Worm (Caenorhabditis elegans) whole organism, L1 larva: ENCODE measurements around the gene cyp-13A4.
A peak's percentile ranks its signal among the peaks of the same experiment; 100 is the strongest.

Source experiments
- C16A3.4 ChIP-seq: fragments of 150-350 bp; optimal IDR thresholded peaks from 2 replicates; lab custom pipeline; 2014; ENCODE audit warnings: missing biosample characterization, missing genetic modification characterization
- C34B4.2 ChIP-seq: sonication (generic microtip); optimal IDR thresholded peaks from 2 replicates; lab custom pipeline; 2017; ENCODE audit warnings: mild to moderate bottlenecking, missing genetic modification characterization, missing compliant biosample characterization
- Y116A8C.19 ChIP-seq: sonication (generic microtip); optimal IDR thresholded peaks from 2 replicates; lab custom pipeline; 2016; ENCODE audit warnings: missing compliant biosample characterization, missing genetic modification characterization, borderline replicate concordance
- aha-1 ChIP-seq: fragments of 150-350 bp; optimal IDR thresholded peaks from 2 replicates; lab custom pipeline; 2014; ENCODE audit warnings: missing biosample characterization, missing genetic modification characterization
- aly-2 ChIP-seq: fragments of 150-350 bp; optimal IDR thresholded peaks from 2 replicates; lab custom pipeline; 2014; ENCODE audit warnings: missing biosample characterization, missing genetic modification characterization
- ceh-8 ChIP-seq: fragments of 200-800 bp; sonication (Bioruptor generic); optimal IDR thresholded peaks from 2 replicates; lab custom pipeline; 2018; ENCODE audit warnings: mild to moderate bottlenecking, missing genetic modification characterization, moderate library complexity, missing compliant biosample characterization
- ceh-90 ChIP-seq: sonication (generic microtip); optimal IDR thresholded peaks from 2 replicates; lab custom pipeline; 2016; ENCODE audit warnings: missing genetic modification characterization, missing compliant biosample characterization
- dpl-1 ChIP-seq, 3 experiments: fragments of 150-350 bp in 2 of 3; sonication (generic microtip) in 1 of 3; optimal IDR thresholded peaks; 2 replicates each; lab custom pipeline; 2014 to 2017; ENCODE audit warnings: missing biosample characterization in 3 of 3, missing genetic modification characterization in 3 of 3, missing genetic modification reagents in 3 of 3
- dsc-1 ChIP-seq: sonication (generic microtip); optimal IDR thresholded peaks from 2 replicates; lab custom pipeline; 2016; ENCODE audit warnings: mild to moderate bottlenecking, missing genetic modification characterization, missing compliant biosample characterization
- efl-1 ChIP-seq, 4 experiments: fragments of 150-350 bp; optimal IDR thresholded peaks in 3 of 4; peaks in 1 of 4; 1 replicate in 1 of 4; 2 replicates in 3 of 4; lab custom pipeline; 2014; ENCODE audit warnings: missing biosample characterization in 2 of 4, missing genetic modification characterization in 2 of 4, missing genetic modification reagents in 2 of 4
- egl-27 ChIP-seq, 2 experiments: fragments of 150-350 bp in 1 of 2; sonication (generic microtip); optimal IDR thresholded peaks; 3 replicates each; lab custom pipeline; 2017 to 2018; ENCODE audit warnings: missing biosample characterization in 2 of 2, missing genetic modification characterization in 2 of 2, missing genetic modification reagents in 2 of 2
- elt-2 ChIP-seq: sonication (generic microtip); optimal IDR thresholded peaks from 2 replicates; lab custom pipeline; 2016; ENCODE audit warnings: missing genetic modification characterization, mild to moderate bottlenecking, inconsistent platforms, missing compliant biosample characterization, missing genetic modification reagents
- fkh-10 ChIP-seq: sonication (generic microtip); optimal IDR thresholded peaks from 2 replicates; lab custom pipeline; 2017; ENCODE audit warnings: missing biosample characterization, missing genetic modification reagents, missing genetic modification characterization
- fos-1 ChIP-seq: fragments of 150-350 bp; optimal IDR thresholded peaks from 2 replicates; lab custom pipeline; 2014; ENCODE audit warnings: missing biosample characterization, missing genetic modification characterization
- hlh-17 ChIP-seq: fragments of 200-800 bp; sonication (Bioruptor generic); optimal IDR thresholded peaks from 2 replicates; lab custom pipeline; 2018; ENCODE audit warnings: missing genetic modification characterization, mild to moderate bottlenecking, missing compliant biosample characterization, moderate library complexity, borderline replicate concordance
- hlh-4 ChIP-seq: sonication (generic microtip); optimal IDR thresholded peaks from 2 replicates; lab custom pipeline; 2016; ENCODE audit warnings: mild to moderate bottlenecking, missing genetic modification characterization, missing compliant biosample characterization
- irx-1 ChIP-seq: sonication (generic microtip); optimal IDR thresholded peaks from 2 replicates; lab custom pipeline; 2016; ENCODE audit warnings: missing genetic modification characterization, missing compliant biosample characterization
- lin-13 ChIP-seq: fragments of 150-350 bp; optimal IDR thresholded peaks from 2 replicates; lab custom pipeline; 2014; ENCODE audit warnings: missing biosample characterization, missing genetic modification reagents, missing genetic modification characterization
- lin-35 ChIP-seq, 2 experiments: fragments of 150-350 bp; optimal IDR thresholded peaks; 2 replicates each; lab custom pipeline; 2014; ENCODE audit warnings: missing biosample characterization in 2 of 2, missing genetic modification characterization in 2 of 2, missing genetic modification reagents in 2 of 2
- mef-2 ChIP-seq: fragments of 150-350 bp; optimal IDR thresholded peaks from 2 replicates; lab custom pipeline; 2014; ENCODE audit warnings: missing biosample characterization, missing genetic modification characterization
- nhr-12 ChIP-seq: sonication (generic microtip); optimal IDR thresholded peaks from 2 replicates; lab custom pipeline; 2017; ENCODE audit warnings: missing biosample characterization, missing genetic modification characterization
- nhr-28 ChIP-seq: fragments of 150-350 bp; optimal IDR thresholded peaks from 2 replicates; lab custom pipeline; 2014; ENCODE audit warnings: missing biosample characterization, missing genetic modification characterization
- nhr-71 ChIP-seq: sonication (generic microtip); optimal IDR thresholded peaks from 2 replicates; lab custom pipeline; 2016; ENCODE audit warnings: mild to moderate bottlenecking, missing genetic modification characterization, moderate library complexity, missing compliant biosample characterization
- pax-3 ChIP-seq: fragments of 200-800 bp; sonication (Bioruptor generic); optimal IDR thresholded peaks from 2 replicates; lab custom pipeline; 2018; ENCODE audit warnings: mild to moderate bottlenecking, missing genetic modification characterization, moderate library complexity, missing compliant biosample characterization
- snu-23 ChIP-seq: sonication (generic microtip); optimal IDR thresholded peaks from 2 replicates; lab custom pipeline; 2016; ENCODE audit warnings: missing genetic modification characterization, missing compliant biosample characterization
- sptf-1 ChIP-seq: fragments of 150-350 bp; optimal IDR thresholded peaks from 2 replicates; lab custom pipeline; 2014; ENCODE audit warnings: missing biosample characterization, missing genetic modification characterization
- tbx-2 ChIP-seq: sonication (generic microtip); optimal IDR thresholded peaks from 2 replicates; lab custom pipeline; 2016; ENCODE audit warnings: missing genetic modification characterization, missing compliant biosample characterization
- tlp-1 ChIP-seq: fragments of 150-350 bp; optimal IDR thresholded peaks from 2 replicates; lab custom pipeline; 2014; ENCODE audit warnings: missing biosample characterization, missing genetic modification characterization
- unc-98 ChIP-seq: fragments of 200-800 bp; sonication (Bioruptor generic); IDR thresholded peaks from 2 replicates; pipeline ENCODE4 v1.3.6; 2022; ENCODE audit warnings: missing genetic modification characterization, missing compliant biosample characterization
- zip-4 ChIP-seq: fragments of 200-800 bp; sonication (Bioruptor generic); optimal IDR thresholded peaks from 2 replicates; lab custom pipeline; 2018; ENCODE audit warnings: mild to moderate bottlenecking, missing genetic modification characterization, moderate library complexity, missing compliant biosample characterization
- ztf-4 ChIP-seq: fragments of 150-350 bp; optimal IDR thresholded peaks from 2 replicates; lab custom pipeline; 2014; ENCODE audit warnings: missing biosample characterization, missing genetic modification characterization

cyp-13A4 gene

ce11 chrII:9831033-9831432, 33.5 kb upstream of the cyp-13A4 start, which contains the start of gene ZK938.12:
ZK938.12 (plus strand) TSS chrII:9831333.
- TF ChIP-seq tlp-1 (tag; lab: Kevin White, UChicago) = no peak
- TF ChIP-seq unc-98 (GFP tag; lab: Robert Waterston, UW) = no peak
- no peak for TF ChIP-seq lin-13 (GFP tag; lab: Kevin White, UChicago)
- TF ChIP-seq lin-35 (GFP tag; optimal IDR thresholded peaks at IDR 0.05; lab: Kevin White, UChicago) = no peak
- TF ChIP-seq ztf-4 (tag; lab: Kevin White, UChicago) = no peak
- TF ChIP-seq efl-1 (optimal IDR thresholded peaks at IDR 0.05; lab: Kevin White, UChicago) = no peak
- no peak for TF ChIP-seq efl-1 (GFP tag; optimal IDR thresholded peaks at IDR 0.05 in 1 of 2; lab: Kevin White, UChicago)
- no peak for TF ChIP-seq ceh-8 (GFP tag; lab: Kevin White, UChicago)
- no peak for TF ChIP-seq aly-2
- no peak for TF ChIP-seq pax-3 (tag; lab: Kevin White, UChicago)
- TF ChIP-seq zip-4 (GFP tag; lab: Kevin White, UChicago) = no peak
- TF ChIP-seq fkh-10 (GFP tag; lab: Kevin White, UChicago) = no peak
- TF ChIP-seq C16A3.4 (tag; lab: Kevin White, UChicago) = no peak
- no peak for TF ChIP-seq ceh-90 (tag; lab: Kevin White, UChicago)
- TF ChIP-seq egl-27 (tag; optimal IDR thresholded peaks at IDR 0.05; lab: Kevin White, UChicago) = no peak
- TF ChIP-seq aha-1 (tag; lab: Kevin White, UChicago) = no peak
- TF ChIP-seq, all 84 proteins: peak for 0

ce11 chrII:9829108-9829507, 31.6 kb upstream of the cyp-13A4 start, which contains the start of gene ZK938.1:
ZK938.1 (plus strand) TSS chrII:9829408.
- TF ChIP-seq dpl-1 (GFP tag; optimal IDR thresholded peaks at IDR 0.05; lab: Kevin White, UChicago) (no peak), efl-1 (optimal IDR thresholded peaks at IDR 0.05; lab: Kevin White, UChicago) (no peak), efl-1 (GFP tag; optimal IDR thresholded peaks at IDR 0.05 in 1 of 2; lab: Kevin White, UChicago) (peak in 1 of 2 experiments; percentile 25), lin-35 (GFP tag; optimal IDR thresholded peaks at IDR 0.05; lab: Kevin White, UChicago) (no peak)

- TF ChIP-seq ceh-8 (GFP tag; lab: Kevin White, UChicago) = no peak
- no peak for TF ChIP-seq sptf-1
- TF ChIP-seq tbx-2 = no peak
- no peak for TF ChIP-seq nhr-28 (tag; lab: Kevin White, UChicago)
- TF ChIP-seq efl-1 (optimal IDR thresholded peaks at IDR 0.05; lab: Kevin White, UChicago) = no peak
- no peak for TF ChIP-seq efl-1 (GFP tag; optimal IDR thresholded peaks at IDR 0.05 in 1 of 2; lab: Kevin White, UChicago)
- no peak for TF ChIP-seq irx-1
- TF ChIP-seq lin-35 (GFP tag; optimal IDR thresholded peaks at IDR 0.05; lab: Kevin White, UChicago) = no peak
- no peak for TF ChIP-seq nhr-71
- no peak for TF ChIP-seq C34B4.2 (tag; lab: Kevin White, UChicago)
- TF ChIP-seq nhr-12 (tag; lab: Kevin White, UChicago) = no peak
- no peak for TF ChIP-seq tlp-1 (tag; lab: Kevin White, UChicago)
- TF ChIP-seq fos-1 (tag; lab: Kevin White, UChicago) = no peak
Measured at ce11 chrII:9828502-9828901, 31.0 kb upstream of the cyp-13A4 start.

- no peak for TF ChIP-seq snu-23 (GFP tag; lab: Kevin White, UChicago)
- no peak for TF ChIP-seq hlh-4 (tag; lab: Kevin White, UChicago)
- TF ChIP-seq dsc-1 = no peak
- no peak for TF ChIP-seq hlh-17 (GFP tag; lab: Kevin White, UChicago)
- TF ChIP-seq efl-1 (optimal IDR thresholded peaks at IDR 0.05; lab: Kevin White, UChicago) = no peak
- TF ChIP-seq efl-1 (GFP tag; optimal IDR thresholded peaks at IDR 0.05 in 1 of 2; lab: Kevin White, UChicago) = no peak
- no peak for TF ChIP-seq C16A3.4 (tag; lab: Kevin White, UChicago)
- TF ChIP-seq tlp-1 (tag; lab: Kevin White, UChicago) = no peak
- no peak for TF ChIP-seq mef-2 (tag; lab: Kevin White, UChicago)
Measured at ce11 chrII:9827852-9828251, 30.3 kb upstream of the cyp-13A4 start, which contains the start of gene eyg-1. eyg-1 (minus strand) TSS chrII:9827952.

ce11 chrII:9826946-9827345, 29.4 kb upstream of the cyp-13A4 start:
- TF ChIP-seq nhr-28 (tag; lab: Kevin White, UChicago) = no peak
- TF ChIP-seq fos-1 (tag; lab: Kevin White, UChicago) = no peak
- no peak for TF ChIP-seq Y116A8C.19 (tag; lab: Kevin White, UChicago)
- no peak for TF ChIP-seq fkh-10 (GFP tag; lab: Kevin White, UChicago)
- TF ChIP-seq efl-1 (optimal IDR thresholded peaks at IDR 0.05; lab: Kevin White, UChicago) = no peak
- TF ChIP-seq efl-1 (GFP tag; optimal IDR thresholded peaks at IDR 0.05 in 1 of 2; lab: Kevin White, UChicago) = peak in 1 of 2 experiments; percentile 59
- no peak for TF ChIP-seq elt-2 (tag; lab: Kevin White, UChicago)
- TF ChIP-seq, all 84 proteins: peak for 1
